Worm (Caenorhabditis elegans): ENCODE results near the gene Y43F8B.7.
A peak's percentile ranks its signal among the peaks of the same experiment; 100 is the strongest.

Y43F8B.7 gene

ce11 chrV:19529168-19529567, 38.6 kb downstream of the Y43F8B.7 start (continued):
- no peak for TF ChIP-seq fos-1 (tag; optimal IDR thresholded peaks at IDR 0.05)
- TF ChIP-seq daf-16 (GFP tag; optimal IDR thresholded peaks at IDR 0.05): peak; percentile 24 to 82
- TF ChIP-seq daf-16 (tag; optimal IDR thresholded peaks at IDR 0.05): peak; percentile 84
- TF ChIP-seq hlh-30 (tag; optimal IDR thresholded peaks at IDR 0.05; ENCODE audit: insufficient read depth): peak; percentile 99
- peak in 1 of 2 experiments; percentile 100 for TF ChIP-seq unc-62 (GFP tag; optimal IDR thresholded peaks at IDR 0.05 in 1 of 2)
- peak; percentile 83 for TF ChIP-seq unc-62 (tag; optimal IDR thresholded peaks at IDR 0.05)

DNA sequence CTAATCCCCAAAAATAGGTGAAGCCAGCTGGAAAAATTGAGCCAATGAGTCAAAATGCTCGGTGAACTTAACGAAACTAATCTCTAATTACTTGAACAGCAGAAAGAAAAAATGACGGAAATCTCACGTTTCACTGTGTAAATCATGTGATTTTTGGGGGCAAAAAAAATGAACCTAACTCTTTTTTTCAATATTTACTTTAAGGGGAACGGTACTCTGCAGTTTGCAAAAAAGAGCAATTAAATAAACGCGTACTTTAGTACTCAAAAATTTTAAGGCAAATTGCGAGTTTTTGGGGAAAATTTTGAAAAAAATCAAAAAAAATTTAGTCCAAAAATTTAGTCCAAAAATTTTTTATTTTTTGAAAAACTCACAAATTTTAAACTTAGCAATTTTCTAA, 40.5 kb downstream of the Y43F8B.7 start:
- peak in 1 of 2 experiments; percentile 20 for TF ChIP-seq hif-1 (tag; optimal IDR thresholded peaks at IDR 0.05)
- no peak for TF ChIP-seq egl-27 (tag; optimal IDR thresholded peaks at IDR 0.05)
- TF ChIP-seq ceh-44 (GFP tag; IDR thresholded peaks at IDR 0.05): no peak
- no peak for TF ChIP-seq lin-39 (tag; optimal IDR thresholded peaks at IDR 0.05)
- TF ChIP-seq R02D3.7 (tag; optimal IDR thresholded peaks at IDR 0.05): no peak
- no peak for TF ChIP-seq nhr-10 (tag; optimal IDR thresholded peaks at IDR 0.05)
- TF ChIP-seq ctbp-1 (GFP tag; IDR thresholded peaks at IDR 0.05): no peak
- no peak for TF ChIP-seq aly-2 (tag; optimal IDR thresholded peaks at IDR 0.05)

DNA sequence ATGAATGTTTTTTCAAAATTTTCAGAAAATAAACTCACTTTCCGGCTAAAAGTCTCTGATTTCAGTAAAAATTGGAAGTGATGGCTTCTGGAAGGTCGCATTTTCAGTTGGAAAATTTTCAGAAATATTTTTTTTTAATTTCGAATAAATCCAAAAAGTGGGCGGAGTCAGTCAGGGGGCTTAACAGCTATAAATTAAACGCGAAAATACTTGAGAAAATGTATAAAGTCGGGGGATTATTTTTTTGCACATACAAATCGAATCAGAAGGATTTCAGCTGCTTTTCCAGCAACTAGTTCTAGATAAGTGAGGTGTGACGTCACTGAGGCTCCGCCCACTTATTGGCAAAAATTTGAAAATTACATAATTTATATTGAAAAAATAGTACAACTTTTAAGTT, 42.4 kb downstream of the Y43F8B.7 start, which contains the start of gene Y43F8B.2:
TSS of gene Y43F8B.2 (minus strand) at position 101 of the 400 bp plus-strand sequence.
- TF ChIP-seq nhr-25 (tag; optimal IDR thresholded peaks at IDR 0.05; ENCODE audit: borderline replicate concordance, insufficient read depth): no peak
- TF ChIP-seq nhr-111 (GFP tag; optimal IDR thresholded peaks at IDR 0.05): no peak
- no peak for TF ChIP-seq aly-2 (tag; optimal IDR thresholded peaks at IDR 0.05)
- TF ChIP-seq ceh-62 (tag; optimal IDR thresholded peaks at IDR 0.05): no peak
- no peak for TF ChIP-seq saeg-2 (GFP tag; IDR thresholded peaks at IDR 0.05)
- TF ChIP-seq snpc-4 (tag; optimal IDR thresholded peaks at IDR 0.05): no peak
- no peak for TF ChIP-seq mes-2 (tag; optimal IDR thresholded peaks at IDR 0.05; ENCODE audit: poor library complexity, severe bottlenecking)
- no peak for TF ChIP-seq spr-3 (GFP tag; optimal IDR thresholded peaks at IDR 0.05)
- TF ChIP-seq egl-27 (tag; optimal IDR thresholded peaks at IDR 0.05): no peak
- TF ChIP-seq F44E2.7 (GFP tag; IDR thresholded peaks at IDR 0.05): no peak
- no peak for TF ChIP-seq vab-7 (GFP tag; IDR thresholded peaks at IDR 0.05)

DNA sequence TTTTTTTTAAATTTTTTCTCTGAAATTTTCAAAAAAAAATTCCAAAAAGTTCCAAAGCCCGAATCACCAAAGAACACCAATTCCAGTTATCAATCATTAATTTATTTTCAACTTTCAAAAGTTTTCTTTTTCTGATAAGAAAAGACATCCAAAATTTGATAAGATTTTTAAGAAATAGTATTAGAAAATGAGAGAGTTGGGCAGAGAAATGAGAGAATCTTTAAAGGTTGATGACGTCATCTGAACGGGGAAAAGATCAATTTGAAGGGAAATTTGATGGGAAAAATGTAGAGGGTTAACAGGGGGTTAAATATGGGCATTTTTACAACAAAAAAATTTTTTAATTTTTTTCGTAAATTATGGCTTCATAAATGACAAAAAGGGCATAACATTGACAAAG, 42.9 kb downstream of the Y43F8B.7 start:
- TF ChIP-seq nhr-48 (tag; optimal IDR thresholded peaks at IDR 0.05) (peak; percentile 59), nhr-41 (GFP tag; IDR thresholded peaks at IDR 0.05) (no peak), lim-7 (GFP tag; IDR thresholded peaks at IDR 0.05) (no peak), zfp-2 (tag; optimal IDR thresholded peaks at IDR 0.05) (no peak), F26F4.8 (GFP tag; conservative IDR thresholded peaks at IDR 0.05) (no peak), arid-1 (GFP tag; conservative IDR thresholded peaks at IDR 0.05) (no peak), dmd-9 (GFP tag; IDR thresholded peaks at IDR 0.05) (no peak), T26A8.4 (GFP tag; IDR thresholded peaks at IDR 0.05) (no peak), dmd-6 (GFP tag; IDR thresholded peaks at IDR 0.05) (peak; percentile 88), lsy-2 (tag; optimal IDR thresholded peaks at IDR 0.05) (peak in 1 of 2 experiments; percentile 7), php-3 (GFP tag; IDR thresholded peaks at IDR 0.05) (peak; percentile 80), ZK337.2 (GFP tag; IDR thresholded peaks at IDR 0.05) (no peak), mep-1 (tag; optimal IDR thresholded peaks at IDR 0.05) (no peak), Y105C5A.15 (GFP tag; IDR thresholded peaks at IDR 0.05) (no peak), daf-16 (GFP tag; optimal IDR thresholded peaks at IDR 0.05) (no peak), daf-16 (tag; optimal IDR thresholded peaks at IDR 0.05) (peak; percentile 62), duxl-1 (tag; optimal IDR thresholded peaks at IDR 0.05; ENCODE audit: poor library complexity) (no peak), mdt-29 (GFP tag; IDR thresholded peaks at IDR 0.05) (no peak), tra-1 (GFP tag; IDR thresholded peaks at IDR 0.05) (peak; percentile 82), saeg-2 (GFP tag; IDR thresholded peaks at IDR 0.05) (no peak), nhr-102 (tag; optimal IDR thresholded peaks at IDR 0.05) (peak; percentile 37), mdl-1 (tag; optimal IDR thresholded peaks at IDR 0.05) (no peak), unc-130 (GFP tag; optimal IDR thresholded peaks at IDR 0.05) (no peak), aly-2 (tag; optimal IDR thresholded peaks at IDR 0.05) (no peak), mxl-3 (GFP tag; optimal IDR thresholded peaks at IDR 0.05) (no peak), snpc-1.2 (GFP tag; IDR thresholded peaks at IDR 0.05) (no peak), nhr-28 (tag; optimal IDR thresholded peaks at IDR 0.05) (peak; percentile 56)
